Worm (Caenorhabditis elegans): ENCODE data around the gene C05C8.8.

C05C8.8 gene

DNA sequence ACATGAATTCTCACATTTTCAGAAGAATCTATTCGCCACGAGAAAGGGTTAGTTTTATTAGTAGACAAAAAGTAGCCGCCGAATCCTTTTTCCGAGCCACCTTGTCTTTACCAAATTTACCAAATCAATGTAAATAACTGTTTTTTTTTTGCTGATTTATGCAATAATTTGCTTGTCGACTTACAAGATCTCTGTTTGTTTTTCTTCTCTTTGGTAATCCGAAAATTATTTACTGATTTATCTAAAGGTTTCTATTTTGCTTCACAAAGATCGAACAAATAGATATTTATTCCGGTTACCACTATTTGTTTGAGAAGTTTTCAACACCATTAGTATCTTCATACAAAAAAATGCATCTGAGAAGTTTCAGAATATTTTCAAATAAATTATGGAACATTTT lies 11.0 kb upstream of the C05C8.8 start, which contains the start of gene C13A2.7:
TSS of gene C13A2.7 (plus strand) at position 301 of the 400 bp plus-strand sequence.
- TF ChIP-seq zag-1 (tag; optimal IDR thresholded peaks at IDR 0.05) (no peak), daf-12 (tag; optimal IDR thresholded peaks at IDR 0.05) (no peak), nfya-1 (tag; optimal IDR thresholded peaks at IDR 0.05; ENCODE audit: insufficient read depth) (no peak), nhr-67 (tag; optimal IDR thresholded peaks at IDR 0.05) (no peak), unc-62 (GFP tag; optimal IDR thresholded peaks at IDR 0.05) (no peak), ztf-11 (tag; optimal IDR thresholded peaks at IDR 0.05) (no peak), R02D3.7 (tag; optimal IDR thresholded peaks at IDR 0.05) (no peak), fos-1 (tag; optimal IDR thresholded peaks at IDR 0.05) (no peak), egl-5 (tag; optimal IDR thresholded peaks at IDR 0.05) (no peak), nhr-43 (tag; optimal IDR thresholded peaks at IDR 0.05; ENCODE audit: poor library complexity, severe bottlenecking) (no peak)

DNA sequence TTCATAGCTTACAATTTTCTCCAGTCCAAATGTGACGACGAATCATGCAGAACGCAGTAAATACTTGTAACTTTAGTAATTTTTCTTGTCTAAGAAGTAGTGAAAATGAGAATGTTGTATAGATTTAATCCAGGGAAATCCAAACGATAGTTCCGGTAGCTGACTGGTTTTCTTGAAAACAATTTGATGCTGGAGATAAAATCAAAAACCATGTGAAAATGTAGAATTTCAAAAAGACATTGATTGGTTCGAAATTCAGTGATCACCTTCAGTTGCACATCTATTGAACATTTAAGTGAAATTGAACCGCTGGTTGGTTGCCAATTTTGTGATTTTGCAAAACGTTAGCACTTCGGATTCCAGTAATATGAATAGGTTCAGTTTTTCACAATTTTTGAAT lies 9.0 kb upstream of the C05C8.8 start, which contains the start of gene C13A2.9:
TSS of gene C13A2.9 (minus strand) at position 101 of the 400 bp plus-strand sequence.
- TF ChIP-seq jun-1 (tag; optimal IDR thresholded peaks at IDR 0.05) (no peak), snpc-4 (tag; optimal IDR thresholded peaks at IDR 0.05) (no peak), fos-1 (tag; optimal IDR thresholded peaks at IDR 0.05) (no peak), elt-3 (tag; optimal IDR thresholded peaks at IDR 0.05) (no peak), egl-27 (tag; optimal IDR thresholded peaks at IDR 0.05) (no peak), fkh-10 (GFP tag; optimal IDR thresholded peaks at IDR 0.05) (no peak), aly-2 (tag; optimal IDR thresholded peaks at IDR 0.05) (no peak), ceh-16 (tag; optimal IDR thresholded peaks at IDR 0.05) (no peak), ceh-28 (tag; optimal IDR thresholded peaks at IDR 0.05) (no peak), ztf-4 (tag; optimal IDR thresholded peaks at IDR 0.05) (no peak), pqm-1 (tag; optimal IDR thresholded peaks at IDR 0.05) (no peak), mml-1 (tag; optimal IDR thresholded peaks at IDR 0.05) (no peak), daf-12 (tag; optimal IDR thresholded peaks at IDR 0.05) (no peak)

DNA sequence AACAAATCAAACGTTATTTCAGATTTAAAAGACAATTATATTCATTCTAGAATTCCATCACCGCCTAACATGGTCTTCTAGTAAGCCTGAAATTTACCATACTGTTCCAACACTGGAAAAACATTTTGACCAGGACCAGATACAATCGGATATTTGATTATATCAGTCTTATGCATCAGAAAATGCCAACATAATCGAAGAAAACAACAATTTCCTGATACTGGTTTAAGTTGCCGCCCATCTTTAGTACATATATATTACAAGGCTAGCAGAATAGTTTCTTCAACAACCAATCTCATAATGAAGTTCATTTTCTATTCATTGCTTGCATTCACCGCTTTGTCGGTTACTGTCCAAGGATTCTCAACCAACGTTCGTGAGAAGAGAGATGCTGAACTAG lies 4.0 kb upstream of the C05C8.8 start, which contains the start of gene C13A2.12:
TSS of gene C13A2.12 (plus strand) at position 301 of the 400 bp plus-strand sequence.
- TF ChIP-seq daf-12 (tag; optimal IDR thresholded peaks at IDR 0.05) = no peak
- no peak for TF ChIP-seq eor-1 (tag; optimal IDR thresholded peaks at IDR 0.05)
- TF ChIP-seq lin-15B (tag; optimal IDR thresholded peaks at IDR 0.05) = no peak
- TF ChIP-seq ztf-11 (tag; optimal IDR thresholded peaks at IDR 0.05) = no peak
- TF ChIP-seq fkh-2 (tag; optimal IDR thresholded peaks at IDR 0.05) = no peak
- TF ChIP-seq ZK546.5 (tag; optimal IDR thresholded peaks at IDR 0.05) = no peak
- TF ChIP-seq nhr-76 (tag; optimal IDR thresholded peaks at IDR 0.05) = no peak
- no peak for TF ChIP-seq nfya-1 (tag; optimal IDR thresholded peaks at IDR 0.05; ENCODE audit: insufficient read depth)
- no peak for TF ChIP-seq ceh-16 (tag; optimal IDR thresholded peaks at IDR 0.05)
- TF ChIP-seq mml-1 (tag; optimal IDR thresholded peaks at IDR 0.05) = no peak
- TF ChIP-seq skn-1 (tag; optimal IDR thresholded peaks at IDR 0.05) = no peak
- no peak for TF ChIP-seq lsy-12 (tag; optimal IDR thresholded peaks at IDR 0.05)
- no peak for TF ChIP-seq lin-39 (tag; optimal IDR thresholded peaks at IDR 0.05)
- TF ChIP-seq snpc-4 (tag; optimal IDR thresholded peaks at IDR 0.05) = no peak
- TF ChIP-seq ceh-9 (tag; optimal IDR thresholded peaks at IDR 0.05) = no peak
- no peak for TF ChIP-seq elt-2 (tag; optimal IDR thresholded peaks at IDR 0.05)
- no peak for TF ChIP-seq tbx-2 (tag; optimal IDR thresholded peaks at IDR 0.05)

DNA sequence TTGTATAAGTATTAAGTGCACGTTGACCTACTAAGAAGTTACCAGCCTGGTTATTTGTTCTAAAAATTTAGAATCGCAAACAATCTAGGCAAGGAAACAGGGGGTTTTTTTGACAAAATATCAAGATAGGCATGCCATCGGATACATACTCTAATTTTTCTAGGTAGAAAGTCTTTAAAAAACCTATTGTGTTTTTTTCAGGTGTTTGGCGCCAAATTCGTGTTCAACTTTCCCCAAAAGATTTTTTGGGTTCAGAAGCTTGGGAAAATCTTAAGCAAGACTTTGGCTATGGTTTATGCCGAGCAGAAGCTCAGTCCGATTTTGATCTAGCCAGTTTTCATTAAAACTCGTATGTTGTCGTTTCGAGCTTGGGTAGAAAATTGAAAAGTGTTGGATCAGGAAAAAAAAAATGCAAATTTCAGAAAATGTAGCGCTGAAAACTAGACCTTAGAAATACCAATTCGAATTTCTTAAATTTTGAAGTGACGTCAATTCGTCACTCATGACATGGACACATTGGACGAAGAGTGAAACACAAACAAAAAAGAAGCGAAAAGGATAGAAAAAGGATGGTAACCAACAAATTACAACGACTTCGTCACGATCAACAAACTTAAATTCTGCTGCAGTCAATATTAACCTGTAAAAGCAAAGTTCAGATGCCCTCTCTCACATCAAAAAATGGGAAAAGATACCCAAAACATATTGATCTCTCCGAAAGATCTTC lies 6.6 kb downstream of the C05C8.8 start:
- TF ChIP-seq aly-2 (tag; optimal IDR thresholded peaks at IDR 0.05) (no peak), elt-2 (tag; optimal IDR thresholded peaks at IDR 0.05) (no peak), eor-1 (tag; optimal IDR thresholded peaks at IDR 0.05) (no peak), skn-1 (tag; optimal IDR thresholded peaks at IDR 0.05) (no peak), fkh-2 (tag; optimal IDR thresholded peaks at IDR 0.05) (no peak), egl-27 (tag; optimal IDR thresholded peaks at IDR 0.05) (no peak), nhr-23 (tag; optimal IDR thresholded peaks at IDR 0.05) (no peak), ztf-4 (tag; optimal IDR thresholded peaks at IDR 0.05) (no peak), unc-39 (tag; optimal IDR thresholded peaks at IDR 0.05) (no peak), snpc-4 (tag; optimal IDR thresholded peaks at IDR 0.05) (no peak), lin-39 (tag; optimal IDR thresholded peaks at IDR 0.05) (no peak), nhr-28 (tag; optimal IDR thresholded peaks at IDR 0.05) (no peak), ceh-9 (tag; optimal IDR thresholded peaks at IDR 0.05) (no peak), daf-12 (tag; optimal IDR thresholded peaks at IDR 0.05) (no peak), elt-1 (tag; optimal IDR thresholded peaks at IDR 0.05) (no peak), unc-62 (GFP tag; optimal IDR thresholded peaks at IDR 0.05) (no peak), zag-1 (tag; optimal IDR thresholded peaks at IDR 0.05) (no peak)
